Worm (Caenorhabditis elegans): ENCODE results near the gene B0454.26.

Gene B0454.26

DNA sequence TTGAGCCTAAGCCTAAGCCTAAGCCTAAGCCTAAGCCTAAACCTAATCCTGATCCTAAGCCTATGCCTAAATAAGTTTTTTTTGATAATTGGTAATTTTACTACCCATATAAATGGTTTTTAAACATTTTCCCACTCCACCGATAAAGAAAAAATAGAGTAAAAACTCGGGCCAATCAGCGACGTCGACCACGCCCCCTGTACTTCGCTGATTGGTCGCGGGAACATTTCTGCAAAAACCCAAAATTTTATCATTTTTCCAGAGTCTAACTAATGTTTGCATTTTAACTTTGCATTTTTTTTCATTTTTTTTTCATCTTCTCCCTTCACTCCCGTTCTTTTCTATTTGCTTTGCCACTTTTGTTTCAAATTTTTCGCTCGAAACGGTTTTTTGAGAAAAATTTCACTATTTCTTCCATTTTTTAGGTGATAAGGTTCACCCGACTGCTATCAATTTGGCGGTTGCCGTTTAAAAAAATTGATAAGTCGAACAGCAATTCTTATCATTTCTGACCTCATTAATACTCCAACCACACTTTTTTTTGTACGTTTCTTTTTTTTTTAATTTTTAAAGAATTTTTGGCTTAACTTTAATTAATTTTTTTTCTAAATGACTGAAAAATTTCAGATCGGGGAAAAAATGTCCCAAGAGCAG, 24.0 kb downstream of the B0454.26 start, which contains the start of gene C41H7.2:
TSS of gene C41H7.2 (plus strand) at position 622 of the 654 bp plus-strand sequence.
- TF ChIP-seq flt-1 (GFP tag; IDR thresholded peaks at IDR 0.05) = 0 out of 2 replicates have a peak, but pooled peaks have one; percentile 2
- no peak for TF ChIP-seq ref-1 (GFP tag; conservative IDR thresholded peaks at IDR 0.05)
- TF ChIP-seq med-1 (GFP tag; optimal IDR thresholded peaks at IDR 0.05; ENCODE audit: insufficient read depth) = no peak
- TF ChIP-seq cog-1 (tag; optimal IDR thresholded peaks at IDR 0.05) = no peak

DNA sequence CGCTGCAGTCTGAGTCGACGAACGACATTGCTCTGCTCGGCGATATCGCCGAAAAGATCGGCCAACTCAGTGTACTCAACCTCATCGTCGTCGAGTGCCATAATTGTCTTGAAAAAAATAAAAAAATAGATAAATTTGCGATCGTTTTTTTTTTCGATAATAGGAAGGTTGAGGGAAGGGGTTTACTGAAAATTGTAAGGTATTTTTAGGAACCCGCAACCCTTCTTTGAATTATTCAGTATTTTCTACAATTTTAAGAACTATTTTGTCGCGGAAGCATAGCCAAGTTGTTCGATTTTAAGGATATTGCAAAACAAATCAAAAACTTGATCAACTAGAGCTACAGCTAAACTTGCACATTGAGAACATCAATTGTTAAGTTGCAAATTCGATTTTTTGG, 26.2 kb downstream of the B0454.26 start, which contains the start of gene C41H7.9:
TSS of gene C41H7.9 (minus strand) at position 101 of the 400 bp plus-strand sequence.
- no peak for TF ChIP-seq ztf-29 (GFP tag; IDR thresholded peaks at IDR 0.05)
- no peak for TF ChIP-seq med-1 (GFP tag; optimal IDR thresholded peaks at IDR 0.05; ENCODE audit: insufficient read depth)
- TF ChIP-seq ref-1 (GFP tag; conservative IDR thresholded peaks at IDR 0.05) = no peak
- TF ChIP-seq klf-2 (GFP tag; conservative IDR thresholded peaks at IDR 0.05) = no peak
- TF ChIP-seq cog-1 (tag; optimal IDR thresholded peaks at IDR 0.05) = no peak

DNA sequence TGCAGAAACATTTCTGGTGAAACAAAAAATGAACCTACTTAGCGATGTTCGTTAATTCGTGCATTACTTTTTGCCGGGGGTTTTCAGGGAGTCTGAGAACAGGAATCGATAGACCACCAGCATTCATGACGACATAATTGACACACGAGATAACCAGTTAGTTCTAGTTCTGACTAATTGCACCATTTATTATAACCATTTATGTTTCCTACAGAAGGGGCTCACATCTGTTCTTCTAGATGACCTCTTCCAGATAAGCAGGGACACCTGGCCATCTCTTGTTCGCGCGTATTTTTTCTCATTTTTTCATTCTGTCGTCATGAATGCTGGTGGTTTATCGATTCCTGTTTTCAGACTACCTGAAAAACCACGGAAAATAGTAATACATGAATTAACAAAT, 30.0 kb downstream of the B0454.26 start, which contains the start of gene sdz-5:
TSS of gene sdz-5 (plus strand) at position 301 of the 400 bp plus-strand sequence.
- TF ChIP-seq ref-1 (GFP tag; conservative IDR thresholded peaks at IDR 0.05) (no peak), ztf-23 (GFP tag; IDR thresholded peaks at IDR 0.05) (no peak)

DNA sequence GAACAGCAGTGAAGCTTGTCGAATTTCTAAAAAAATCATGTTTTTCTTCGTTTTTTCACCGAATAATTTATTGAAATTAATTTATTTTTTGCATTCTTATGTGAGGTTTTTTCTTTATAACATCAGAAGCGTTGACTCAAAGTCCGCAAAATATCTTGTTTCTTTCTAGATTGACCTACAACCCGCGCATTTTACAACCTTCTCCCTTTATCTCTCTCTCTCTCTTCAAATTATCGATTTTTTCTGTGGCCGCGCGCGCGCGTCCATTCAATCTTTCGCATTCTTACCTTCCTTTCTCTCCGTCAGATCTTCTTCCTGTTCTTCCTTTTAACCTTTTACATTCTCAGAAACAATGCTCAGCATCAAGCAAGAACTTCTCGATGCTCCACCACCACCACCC, 32.9 kb downstream of the B0454.26 start, which contains the start of gene lido-12:
TSS of gene lido-12 (plus strand) at position 301 of the 400 bp plus-strand sequence.
- TF ChIP-seq T22C8.4 (GFP tag; IDR thresholded peaks at IDR 0.05) (peak; percentile 57; the same call in 1 of the 2 replicates), ref-1 (GFP tag; conservative IDR thresholded peaks at IDR 0.05) (no peak), ztf-23 (GFP tag; IDR thresholded peaks at IDR 0.05) (no peak)

DNA sequence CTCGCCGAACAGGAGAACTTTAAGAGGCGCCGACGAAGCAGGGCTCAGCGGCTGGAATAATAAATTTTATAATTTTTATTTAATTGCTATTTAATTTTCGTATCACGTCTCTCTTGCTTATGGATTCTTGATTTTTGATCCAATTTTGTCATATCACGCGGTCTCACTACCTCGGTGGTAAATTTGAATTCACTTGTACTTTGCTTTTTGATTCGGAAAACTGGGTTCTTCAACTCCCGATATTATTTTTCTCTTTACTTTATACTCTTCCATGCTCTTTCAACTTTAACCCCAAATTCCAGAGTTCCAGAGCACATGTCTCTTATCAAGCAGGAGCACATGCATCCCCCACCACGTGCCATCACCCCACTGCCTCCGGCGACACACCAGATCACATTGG, 34.7 kb downstream of the B0454.26 start, which contains the start of gene lido-11:
TSS of gene lido-11 (plus strand) at position 301 of the 400 bp plus-strand sequence.
- TF ChIP-seq med-1 (GFP tag; optimal IDR thresholded peaks at IDR 0.05; ENCODE audit: insufficient read depth) (no peak), ztf-29 (GFP tag; IDR thresholded peaks at IDR 0.05) (no peak), cog-1 (tag; optimal IDR thresholded peaks at IDR 0.05) (no peak), T22C8.4 (GFP tag; IDR thresholded peaks at IDR 0.05) (no peak)

DNA sequence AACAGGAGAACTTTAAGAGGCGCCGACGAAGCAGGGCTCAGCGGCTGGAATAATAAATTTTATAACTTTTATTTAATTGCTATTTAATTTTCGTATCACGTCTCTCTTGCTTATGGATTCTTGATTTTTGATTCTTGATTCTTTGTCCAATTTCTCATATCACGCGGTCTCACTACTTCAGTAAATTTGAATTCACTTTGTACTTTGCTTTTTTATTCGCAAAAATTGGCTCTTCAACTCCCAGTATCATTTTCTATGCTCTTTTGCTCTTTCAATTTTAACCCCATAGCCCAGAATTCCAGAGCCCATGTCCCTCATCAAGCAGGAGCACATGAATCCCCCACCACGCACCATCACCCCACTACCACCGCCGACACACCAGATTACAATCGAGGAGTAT, 36.1 kb downstream of the B0454.26 start, which contains the start of gene lido-10:
TSS of gene lido-10 (plus strand) at position 301 of the 400 bp plus-strand sequence.
- no peak for TF ChIP-seq ztf-23 (GFP tag; IDR thresholded peaks at IDR 0.05)
- TF ChIP-seq ref-1 (GFP tag; conservative IDR thresholded peaks at IDR 0.05) = no peak
- TF ChIP-seq T22C8.4 (GFP tag; IDR thresholded peaks at IDR 0.05) = no peak
- no peak for TF ChIP-seq klf-2 (GFP tag; conservative IDR thresholded peaks at IDR 0.05)
- TF ChIP-seq flt-1 (GFP tag; IDR thresholded peaks at IDR 0.05) = no peak
- TF ChIP-seq tab-1 (GFP tag; IDR thresholded peaks at IDR 0.05) = no peak
- no peak for TF ChIP-seq med-1 (GFP tag; optimal IDR thresholded peaks at IDR 0.05; ENCODE audit: insufficient read depth)
- no peak for TF ChIP-seq cog-1 (tag; optimal IDR thresholded peaks at IDR 0.05)
- no peak for TF ChIP-seq ztf-29 (GFP tag; IDR thresholded peaks at IDR 0.05)

DNA sequence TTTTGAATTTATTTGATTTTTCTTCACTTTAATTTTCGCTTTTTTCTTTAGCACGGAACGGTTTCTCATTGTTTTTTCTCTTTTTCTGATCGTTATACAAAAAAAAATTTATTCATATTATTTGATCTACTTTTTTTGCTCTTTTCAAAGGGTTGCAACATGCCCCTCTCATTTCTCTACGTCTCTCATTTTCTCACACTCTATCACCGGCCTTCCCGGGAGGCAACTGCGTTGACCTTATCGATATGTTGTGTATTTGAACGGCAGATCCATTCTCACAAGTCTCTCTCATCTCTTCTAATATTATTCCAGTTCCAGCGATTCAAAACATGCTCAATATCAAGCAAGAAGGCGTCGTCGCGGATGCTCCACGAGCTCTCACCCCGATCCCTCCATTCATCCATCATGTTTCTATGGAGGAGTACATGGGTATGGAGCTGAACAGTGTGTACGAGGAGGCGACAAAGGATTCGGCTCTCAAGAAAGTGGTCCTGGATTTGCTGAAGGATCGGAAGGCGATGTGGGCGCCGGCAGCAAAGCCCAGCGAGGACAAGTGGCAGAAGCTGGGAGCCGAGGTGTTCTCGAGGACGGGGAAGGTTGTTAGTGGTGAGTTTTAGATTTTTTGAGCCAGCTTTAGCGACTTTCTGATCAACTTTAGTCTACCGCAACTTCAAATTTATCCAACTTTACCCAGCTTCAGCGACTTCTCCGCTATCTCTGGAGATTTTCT, 37.7 kb downstream of the B0454.26 start, which contains the start of gene lido-9:
TSS of gene lido-9 (plus strand) at position 234 of the 730 bp plus-strand sequence.
- TF ChIP-seq med-1 (GFP tag; optimal IDR thresholded peaks at IDR 0.05; ENCODE audit: insufficient read depth) (no peak), cog-1 (tag; optimal IDR thresholded peaks at IDR 0.05) (no peak), flt-1 (GFP tag; IDR thresholded peaks at IDR 0.05) (no peak), T22C8.4 (GFP tag; IDR thresholded peaks at IDR 0.05) (no peak), ztf-23 (GFP tag; IDR thresholded peaks at IDR 0.05) (no peak), klf-2 (GFP tag; conservative IDR thresholded peaks at IDR 0.05) (no peak), ztf-29 (GFP tag; IDR thresholded peaks at IDR 0.05) (no peak), tab-1 (GFP tag; IDR thresholded peaks at IDR 0.05) (no peak), ref-1 (GFP tag; conservative IDR thresholded peaks at IDR 0.05) (no peak)

DNA sequence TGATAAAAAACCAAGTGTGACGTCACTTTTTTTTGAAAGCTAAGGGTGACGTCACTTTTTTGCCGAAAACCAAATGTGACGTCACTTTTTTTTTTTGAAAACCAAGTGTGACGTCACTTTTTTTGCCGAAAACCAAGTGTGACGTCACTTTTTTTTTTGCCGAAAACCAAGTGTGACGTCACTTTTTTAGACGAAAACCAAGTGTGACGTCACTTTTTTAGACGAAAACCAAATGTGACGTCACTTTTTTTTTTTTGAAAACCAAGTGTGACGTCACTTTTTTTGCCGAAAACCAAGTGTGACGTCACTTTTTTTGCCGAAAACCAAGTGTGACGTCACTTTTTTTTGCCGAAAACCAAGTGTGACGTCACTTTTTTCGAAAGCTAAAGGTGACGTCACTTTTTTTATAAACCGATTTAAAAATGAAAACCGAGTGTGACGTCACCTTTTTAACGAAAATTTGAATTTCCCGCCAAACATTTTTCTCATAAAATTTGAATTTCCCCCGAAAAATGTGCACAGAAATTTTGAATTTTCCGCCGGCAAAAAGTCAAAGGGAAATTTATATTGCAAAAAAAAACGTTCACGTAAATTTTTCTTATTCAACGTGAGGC, 40.4 kb downstream of the B0454.26 start:
- TF ChIP-seq T22C8.4 (GFP tag; IDR thresholded peaks at IDR 0.05) (no peak), flt-1 (GFP tag; IDR thresholded peaks at IDR 0.05) (no peak), tab-1 (GFP tag; IDR thresholded peaks at IDR 0.05) (no peak), klf-2 (GFP tag; conservative IDR thresholded peaks at IDR 0.05) (no peak), ztf-29 (GFP tag; IDR thresholded peaks at IDR 0.05) (no peak), cog-1 (tag; optimal IDR thresholded peaks at IDR 0.05) (no peak), med-1 (GFP tag; optimal IDR thresholded peaks at IDR 0.05; ENCODE audit: insufficient read depth) (no peak), ref-1 (GFP tag; conservative IDR thresholded peaks at IDR 0.05) (no peak), ztf-23 (GFP tag; IDR thresholded peaks at IDR 0.05) (no peak)

DNA sequence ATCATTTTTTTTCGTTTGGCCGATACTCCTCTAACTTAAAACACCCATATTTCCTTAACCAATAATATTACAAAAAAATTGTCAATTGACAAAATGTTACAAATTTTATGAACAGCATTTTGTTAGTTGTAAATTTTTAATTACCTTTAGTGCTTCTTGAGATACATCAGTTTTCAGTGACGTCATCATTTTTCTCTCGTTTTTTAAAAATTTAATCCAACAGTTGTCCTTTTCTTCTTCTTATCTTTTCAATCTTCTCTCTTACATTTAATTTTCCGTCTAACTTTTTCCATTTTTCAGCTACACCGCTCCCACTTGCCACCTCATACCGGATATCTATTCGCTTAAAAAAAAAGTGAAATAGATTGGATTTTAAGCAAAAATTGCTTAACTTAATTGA, 41.6 kb downstream of the B0454.26 start, which contains the start of gene lido-8:
TSS of gene lido-8 (plus strand) at position 301 of the 400 bp plus-strand sequence.
- no peak for TF ChIP-seq cog-1 (tag; optimal IDR thresholded peaks at IDR 0.05)
- TF ChIP-seq ztf-29 (GFP tag; IDR thresholded peaks at IDR 0.05) = no peak
- no peak for TF ChIP-seq klf-2 (GFP tag; conservative IDR thresholded peaks at IDR 0.05)
- TF ChIP-seq med-1 (GFP tag; optimal IDR thresholded peaks at IDR 0.05; ENCODE audit: insufficient read depth) = no peak
- TF ChIP-seq flt-1 (GFP tag; IDR thresholded peaks at IDR 0.05) = no peak
- TF ChIP-seq T22C8.4 (GFP tag; IDR thresholded peaks at IDR 0.05) = no peak
- no peak for TF ChIP-seq tab-1 (GFP tag; IDR thresholded peaks at IDR 0.05)
- TF ChIP-seq ztf-23 (GFP tag; IDR thresholded peaks at IDR 0.05) = no peak
- TF ChIP-seq ref-1 (GFP tag; conservative IDR thresholded peaks at IDR 0.05) = no peak
